Fruit fly (Drosophila melanogaster) S2 (cell line): ENCODE data around the gene mrn.

Experiments used
- CG8478 ChIP-seq: fragments of >200 bp; optimal IDR thresholded peaks from 2 replicates; lab custom pipeline; 2018
- CTCF ChIP-seq, 2 experiments: fragments of >200 bp; optimal IDR thresholded peaks; 2 replicates each; lab custom pipeline; 2018

mrn gene

DNA sequence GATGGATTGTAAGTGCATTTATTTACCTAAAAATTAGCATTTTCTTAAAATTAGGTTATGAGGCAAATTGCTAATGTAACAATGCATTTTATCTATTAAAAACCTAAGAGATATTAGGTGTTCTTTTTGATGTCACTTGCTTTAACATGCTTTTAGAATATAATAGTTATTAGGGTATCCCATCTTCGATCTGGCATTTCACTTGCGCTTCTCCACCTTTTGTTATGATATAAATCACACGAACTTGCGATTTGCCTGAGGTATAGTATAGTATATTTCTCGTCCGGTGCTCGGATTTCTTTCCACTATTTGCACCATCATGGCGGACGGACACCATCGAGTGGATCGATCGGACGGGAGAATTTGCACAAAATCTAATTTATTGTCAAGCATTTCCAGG is 50.3 kb downstream of the mrn start:
- TF ChIP-seq CG8478 (lab: Kevin White, UChicago), result no peak
- no peak for TF ChIP-seq CTCF (optimal IDR thresholded peaks at IDR 0.05; lab: Kevin White, UChicago)

DNA sequence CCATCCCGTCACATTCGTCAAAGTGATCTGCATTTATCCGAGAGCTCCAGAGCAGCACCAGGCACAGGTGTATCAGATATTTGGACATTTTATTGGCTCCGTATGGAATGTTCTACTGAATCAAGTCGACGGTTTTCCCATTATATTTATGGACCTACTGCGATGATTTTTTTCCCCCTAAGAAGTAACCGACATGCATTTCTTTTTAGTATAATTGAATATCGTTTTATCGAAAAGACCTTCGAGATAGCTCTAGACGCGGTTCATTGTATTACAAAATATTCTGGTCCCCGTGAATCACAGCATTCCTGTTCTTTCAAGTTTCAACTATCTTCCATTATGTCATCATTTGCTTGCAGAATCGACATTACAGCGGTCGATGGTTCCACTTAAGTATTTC is 51.2 kb downstream of the mrn start, which contains the start of gene obst-H:
obst-H (minus strand) TSS at position 101 of the 400 bp plus-strand sequence.
- TF ChIP-seq CTCF (optimal IDR thresholded peaks at IDR 0.05; lab: Kevin White, UChicago) (no peak), CG8478 (lab: Kevin White, UChicago) (no peak)
